Worm (Caenorhabditis elegans) whole organism, late embryonic: ENCODE measurements around the gene spp-10.

Experiments used
- C08G9.2 ChIP-seq: sonication (generic microtip); optimal IDR thresholded peaks from 2 replicates; lab custom pipeline; 2016; ENCODE audit warnings: mild to moderate bottlenecking, missing genetic modification characterization, moderate library complexity, missing compliant biosample characterization
- C38D4.7 ChIP-seq: fragments of 200-800 bp; sonication (Bioruptor generic); optimal IDR thresholded peaks from 2 replicates; lab custom pipeline; 2018; ENCODE audit warnings: mild to moderate bottlenecking, missing genetic modification characterization, moderate library complexity, missing compliant biosample characterization
- K09A11.1 ChIP-seq: sonication (generic microtip); optimal IDR thresholded peaks from 2 replicates; lab custom pipeline; 2017; ENCODE audit warnings: antibody characterized with exemption, mild to moderate bottlenecking, missing genetic modification characterization, missing compliant biosample characterization; ENCODE audit not compliant: insufficient read depth
- Y22D7AL.16 ChIP-seq: sonication (generic microtip); optimal IDR thresholded peaks from 2 replicates; lab custom pipeline; 2016; ENCODE audit warnings: missing genetic modification characterization, missing compliant biosample characterization
- ama-1 ChIP-seq: fragments of 150-350 bp; optimal IDR thresholded peaks from 2 replicates; lab custom pipeline; 2014
- ceh-14 ChIP-seq: sonication (generic microtip); optimal IDR thresholded peaks from 2 replicates; lab custom pipeline; 2016; ENCODE audit warnings: missing genotype, missing genetic modification characterization, missing compliant biosample characterization
- ceh-30 ChIP-seq: fragments of 150-350 bp; optimal IDR thresholded peaks from 2 replicates; lab custom pipeline; 2014; ENCODE audit warnings: missing biosample characterization, missing genetic modification characterization
- ceh-31 ChIP-seq: sonication (generic microtip); optimal IDR thresholded peaks from 2 replicates; lab custom pipeline; 2016; ENCODE audit warnings: missing genetic modification characterization, missing compliant biosample characterization
- ceh-34 ChIP-seq: sonication (generic microtip); optimal IDR thresholded peaks from 2 replicates; lab custom pipeline; 2016; ENCODE audit warnings: mild to moderate bottlenecking, missing genetic modification characterization, missing compliant biosample characterization
- ceh-48 ChIP-seq: sonication (generic microtip); optimal IDR thresholded peaks from 2 replicates; lab custom pipeline; 2016; ENCODE audit warnings: missing genetic modification characterization, inconsistent platforms, missing compliant biosample characterization
- che-1 ChIP-seq: sonication (generic microtip); optimal IDR thresholded peaks from 2 replicates; lab custom pipeline; 2016; ENCODE audit warnings: mild to moderate bottlenecking, missing genetic modification characterization, missing compliant biosample characterization
- dmd-4 ChIP-seq: sonication (generic microtip); optimal IDR thresholded peaks from 2 replicates; lab custom pipeline; 2016; ENCODE audit warnings: borderline replicate concordance, missing genetic modification characterization, missing compliant biosample characterization
- dve-1 ChIP-seq: sonication (generic microtip); optimal IDR thresholded peaks from 2 replicates; lab custom pipeline; 2017; ENCODE audit warnings: antibody characterized with exemption, mild to moderate bottlenecking, missing genetic modification characterization, missing compliant biosample characterization
- elt-2 ChIP-seq: sonication (generic microtip); optimal IDR thresholded peaks from 2 replicates; lab custom pipeline; 2016; ENCODE audit warnings: missing genetic modification reagents, missing genetic modification characterization, missing compliant biosample characterization
- elt-4 ChIP-seq: sonication (generic microtip); optimal IDR thresholded peaks from 2 replicates; lab custom pipeline; 2016; ENCODE audit warnings: missing genetic modification characterization, missing compliant biosample characterization
- ets-4 ChIP-seq: sonication (generic microtip); optimal IDR thresholded peaks from 2 replicates; lab custom pipeline; 2016; ENCODE audit warnings: missing genetic modification characterization, missing compliant biosample characterization
- eyg-1 ChIP-seq: sonication (generic microtip); optimal IDR thresholded peaks from 2 replicates; lab custom pipeline; 2016; ENCODE audit warnings: missing genotype, missing genetic modification characterization, missing compliant biosample characterization
- fkh-10 ChIP-seq: fragments of 150-350 bp; optimal IDR thresholded peaks from 2 replicates; lab custom pipeline; 2014; ENCODE audit warnings: missing biosample characterization, missing genetic modification reagents, missing genetic modification characterization
- fkh-6 ChIP-seq: sonication (generic microtip); optimal IDR thresholded peaks from 2 replicates; lab custom pipeline; 2016; ENCODE audit warnings: missing genetic modification characterization, missing compliant biosample characterization
- hlh-8 ChIP-seq: sonication (generic microtip); optimal IDR thresholded peaks from 2 replicates; lab custom pipeline; 2016; ENCODE audit warnings: missing genotype, missing genetic modification characterization, missing compliant biosample characterization
- lin-11 ChIP-seq: fragments of 200-800 bp; sonication (Bioruptor generic); optimal IDR thresholded peaks from 2 replicates; lab custom pipeline; 2018; ENCODE audit warnings: mild to moderate bottlenecking, missing genetic modification characterization, missing compliant biosample characterization
- nfya-1 ChIP-seq: sonication (generic microtip); optimal IDR thresholded peaks from 2 replicates; lab custom pipeline; 2017; ENCODE audit warnings: missing genetic modification characterization, mild to moderate bottlenecking, missing compliant biosample characterization, antibody characterized with exemption, moderate library complexity
- nhr-232 ChIP-seq: sonication (generic microtip); optimal IDR thresholded peaks from 2 replicates; lab custom pipeline; 2016; ENCODE audit warnings: missing genetic modification characterization, missing compliant biosample characterization
- npax-4 ChIP-seq: sonication (generic microtip); optimal IDR thresholded peaks from 2 replicates; lab custom pipeline; 2016; ENCODE audit warnings: missing genetic modification characterization, missing compliant biosample characterization
- pag-3 ChIP-seq: sonication (generic microtip); optimal IDR thresholded peaks from 2 replicates; lab custom pipeline; 2016; ENCODE audit warnings: missing compliant biosample characterization, missing genetic modification characterization, borderline replicate concordance
- pqm-1 ChIP-seq: sonication (generic microtip); optimal IDR thresholded peaks from 2 replicates; lab custom pipeline; 2016; ENCODE audit warnings: missing genetic modification characterization, missing compliant biosample characterization
- pros-1 ChIP-seq: fragments of 150-350 bp; optimal IDR thresholded peaks from 2 replicates; lab custom pipeline; 2014; ENCODE audit warnings: missing biosample characterization, missing genetic modification reagents, missing genetic modification characterization
- ref-2 ChIP-seq: sonication (generic microtip); optimal IDR thresholded peaks from 2 replicates; lab custom pipeline; 2016; ENCODE audit warnings: missing genetic modification characterization, missing compliant biosample characterization
- rnt-1 ChIP-seq: sonication (generic microtip); optimal IDR thresholded peaks from 2 replicates; lab custom pipeline; 2016; ENCODE audit warnings: missing genetic modification characterization, missing compliant biosample characterization
- syd-9 ChIP-seq: sonication (generic microtip); optimal IDR thresholded peaks from 2 replicates; lab custom pipeline; 2016; ENCODE audit warnings: mild to moderate bottlenecking, missing genetic modification characterization, moderate library complexity, missing compliant biosample characterization
- tbx-2 ChIP-seq: sonication (generic microtip); optimal IDR thresholded peaks from 2 replicates; lab custom pipeline; 2016; ENCODE audit warnings: missing genetic modification characterization, missing compliant biosample characterization
- tbx-7 ChIP-seq: sonication (generic microtip); optimal IDR thresholded peaks from 2 replicates; lab custom pipeline; 2016; ENCODE audit warnings: missing genotype, missing genetic modification characterization, missing compliant biosample characterization
- ttx-3 ChIP-seq: sonication (generic microtip); optimal IDR thresholded peaks from 2 replicates; lab custom pipeline; 2016; ENCODE audit warnings: missing genetic modification reagents, missing genetic modification characterization, missing compliant biosample characterization
- unc-3 ChIP-seq, 2 experiments: fragments of 200-800 bp in 1 of 2; sonication (Bioruptor generic) in 1 of 2; sonication (generic microtip) in 1 of 2; conservative IDR thresholded peaks in 1 of 2; optimal IDR thresholded peaks in 1 of 2; 2 replicates each; pipeline versions ENCODE4 v1.3.6 to Lab custom; 2016 to 2022; ENCODE audit warnings: missing compliant biosample characterization in 2 of 2, missing genetic modification characterization in 2 of 2, missing genetic modification reagents in 1 of 2
- unc-86 ChIP-seq: sonication (generic microtip); optimal IDR thresholded peaks from 2 replicates; lab custom pipeline; 2016; ENCODE audit warnings: missing genetic modification characterization, missing compliant biosample characterization
- zip-5 ChIP-seq: sonication (generic microtip); optimal IDR thresholded peaks from 2 replicates; lab custom pipeline; 2016; ENCODE audit warnings: missing genetic modification characterization, missing compliant biosample characterization

The spp-10 gene

ce11 chrIV:8489915-8490314 lies 12.9 kb downstream of the spp-10 start, which contains the start of gene srlf-2:
Gene srlf-2, plus strand, starts transcription at chrIV:8490215.
- no peak for TF ChIP-seq eyg-1 (tag; lab: Kevin White, UChicago)
- TF ChIP-seq, all 69 proteins: peak for 0

- TF ChIP-seq ama-1 = no peak
- TF ChIP-seq unc-86 (tag; lab: Kevin White, UChicago) = no peak
- TF ChIP-seq fkh-6 (tag; lab: Kevin White, UChicago) = no peak
- no peak for TF ChIP-seq che-1 (tag; lab: Kevin White, UChicago)
- TF ChIP-seq dve-1 (tag; lab: Kevin White, UChicago) = no peak
- TF ChIP-seq ceh-48 (tag; lab: Kevin White, UChicago) = no peak
- no peak for TF ChIP-seq npax-4 (tag; lab: Kevin White, UChicago)
- TF ChIP-seq pros-1 = no peak
- TF ChIP-seq pqm-1 = no peak
- TF ChIP-seq nhr-232 (tag; lab: Kevin White, UChicago) = no peak
- TF ChIP-seq ceh-14 = no peak
- TF ChIP-seq ceh-30 (tag; lab: Kevin White, UChicago) = no peak
- no peak for TF ChIP-seq pag-3 (tag; lab: Kevin White, UChicago)
- no peak for TF ChIP-seq syd-9 (tag; lab: Kevin White, UChicago)
- no peak for TF ChIP-seq lin-11 (tag; lab: Kevin White, UChicago)
- no peak for TF ChIP-seq ceh-34 (tag; lab: Kevin White, UChicago)
- TF ChIP-seq Y22D7AL.16 (tag; lab: Kevin White, UChicago) = no peak
- TF ChIP-seq fkh-10 (GFP tag; lab: Kevin White, UChicago) = no peak
- no peak for TF ChIP-seq K09A11.1 (tag; lab: Kevin White, UChicago)
- TF ChIP-seq, all 69 proteins: peak for 0
Measured at ce11 chrIV:8492242-8492641, 15.3 kb downstream of the spp-10 start, which contains the start of gene sru-7. Gene sru-7, plus strand, starts transcription at chrIV:8492542.

ce11 chrIV:8496263-8496662 lies 19.3 kb downstream of the spp-10 start, which contains the start of gene C28C12.12:
Gene C28C12.12, minus strand, starts transcription at chrIV:8496363.
- TF ChIP-seq dmd-4 (tag; lab: Kevin White, UChicago) (no peak), ceh-31 (no peak), nhr-232 (tag; lab: Kevin White, UChicago) (no peak), C38D4.7 (GFP tag; lab: Kevin White, UChicago) (no peak), elt-4 (tag; lab: Kevin White, UChicago) (no peak)

DNA sequence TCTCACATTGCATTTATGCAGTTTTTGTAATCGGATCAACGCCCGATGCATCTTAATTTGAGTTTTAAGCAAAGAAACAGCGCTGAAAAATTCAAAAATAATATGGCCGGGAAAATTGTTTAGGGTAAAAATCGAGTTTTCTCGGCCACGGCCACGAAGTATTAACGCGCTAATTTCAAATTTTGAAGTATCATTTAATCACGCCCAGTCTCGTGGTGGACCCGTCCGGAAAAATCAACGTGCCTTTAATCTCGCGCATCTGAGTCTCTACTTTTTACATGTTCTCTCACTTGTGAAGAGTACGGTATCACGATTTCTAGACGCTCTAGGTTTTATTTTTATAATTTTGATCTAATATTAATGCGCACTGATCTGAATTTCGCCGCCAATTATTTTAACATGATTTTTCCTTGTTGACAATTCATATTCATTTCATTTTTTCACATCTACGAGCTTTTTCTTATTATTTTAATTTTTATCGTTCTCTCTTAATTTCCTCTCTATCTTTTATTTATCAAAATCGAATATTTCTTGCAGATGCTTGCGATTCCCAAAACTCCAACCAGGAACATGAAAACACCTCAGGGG lies 21.9 kb downstream of the spp-10 start, which contains the start of the genes acdh-13 and mesp-1:
acdh-13 (minus strand) TSS at position 51 of the 588 bp plus-strand sequence.
mesp-1 (plus strand) TSS at position 538 of the 588 bp plus-strand sequence.
- no peak for TF ChIP-seq hlh-8 (tag; lab: Kevin White, UChicago)
- peak; percentile 78 for TF ChIP-seq C08G9.2 (tag; lab: Kevin White, UChicago)
- TF ChIP-seq ttx-3 (tag; lab: Kevin White, UChicago) = no peak
- TF ChIP-seq nfya-1 (tag; lab: Kevin White, UChicago) = peak; percentile 13
- peak; percentile 69 for TF ChIP-seq ceh-31
- peak; percentile 38 for TF ChIP-seq tbx-2
- peak; percentile 37 for TF ChIP-seq ets-4
- no peak for TF ChIP-seq unc-86 (tag; lab: Kevin White, UChicago)
- no peak for TF ChIP-seq elt-2
- TF ChIP-seq K09A11.1 (tag; lab: Kevin White, UChicago) = no peak
- TF ChIP-seq ref-2 = peak; percentile 46
- TF ChIP-seq rnt-1 (tag; lab: Kevin White, UChicago) = peak; percentile 29
- TF ChIP-seq elt-4 (tag; lab: Kevin White, UChicago) = no peak
- no peak for TF ChIP-seq unc-3 (GFP tag; conservative IDR thresholded peaks at IDR 0.05; lab: Robert Waterston, UW)
- TF ChIP-seq unc-3 (tag; optimal IDR thresholded peaks at IDR 0.05; lab: Kevin White, UChicago) = no peak
- peak; percentile 22 for TF ChIP-seq zip-5
- no peak for TF ChIP-seq nhr-232 (tag; lab: Kevin White, UChicago)
- peak; percentile 19 for TF ChIP-seq tbx-7 (tag; lab: Kevin White, UChicago)
- TF ChIP-seq, all 69 proteins: peak for 9
